Fruit fly (Drosophila melanogaster) whole organism, embryonic: Measurements from ENCODE around the gene Nup358.

Source experiments
- Aef1 ChIP-seq: fragments of 200-800 bp; sonication (Bioruptor generic); IDR thresholded peaks from 3 replicates; pipeline ENCODE4 v1.3.6; 2022; ENCODE audit warnings: missing biosample characterization, missing genetic modification characterization
- CG10147 ChIP-seq: fragments of 200-800 bp; sonication (Bioruptor generic); optimal IDR thresholded peaks from 2 replicates; lab custom pipeline; 2019; ENCODE audit warnings: missing biosample characterization, mild to moderate bottlenecking, missing genetic modification characterization, moderate library complexity
- CG10979 ChIP-seq: fragments of 200-800 bp; sonication (Bioruptor generic); optimal IDR thresholded peaks from 2 replicates; lab custom pipeline; 2018; ENCODE audit warnings: missing biosample characterization, mild to moderate bottlenecking, missing genetic modification characterization, moderate library complexity
- CG11723 ChIP-seq: fragments of 200-800 bp; sonication (Bioruptor generic); optimal IDR thresholded peaks from 2 replicates; lab custom pipeline; 2017; ENCODE audit warnings: missing biosample characterization, mild to moderate bottlenecking, missing genetic modification characterization
- CG14441 ChIP-seq: fragments of 200-800 bp; sonication (Bioruptor generic); IDR thresholded peaks from 2 replicates; pipeline ENCODE4 v1.3.6; 2022; ENCODE audit warnings: missing biosample characterization, missing genetic modification characterization
- CG15269 ChIP-seq: fragments of 200-800 bp; sonication (Bioruptor generic); optimal IDR thresholded peaks from 2 replicates; lab custom pipeline; 2018; ENCODE audit warnings: missing biosample characterization, mild to moderate bottlenecking, missing genetic modification characterization, moderate library complexity
- CG1602 ChIP-seq: fragments of 200-800 bp; sonication (Bioruptor generic); optimal IDR thresholded peaks from 3 replicates; lab custom pipeline; 2016; ENCODE audit warnings: missing biosample characterization, missing genetic modification characterization
- CG1603 ChIP-seq: fragments of 200-800 bp; sonication (Bioruptor generic); optimal IDR thresholded peaks from 2 replicates; lab custom pipeline; 2019; ENCODE audit warnings: missing biosample characterization, mild to moderate bottlenecking, missing genetic modification characterization, moderate library complexity
- CG16779 ChIP-seq: fragments of 200-800 bp; sonication (Bioruptor generic); IDR thresholded peaks from 2 replicates; pipeline ENCODE4 v1.3.6; 2022; ENCODE audit warnings: missing biosample characterization, missing genetic modification characterization
- CG17568 ChIP-seq: fragments of 200-800 bp; sonication (Bioruptor generic); optimal IDR thresholded peaks from 2 replicates; lab custom pipeline; 2018; ENCODE audit warnings: missing biosample characterization, mild to moderate bottlenecking, missing genetic modification characterization, moderate library complexity
- CG18599 ChIP-seq: fragments of 200-800 bp; sonication (Bioruptor generic); optimal IDR thresholded peaks from 3 replicates; lab custom pipeline; 2017; ENCODE audit warnings: missing biosample characterization, missing genetic modification characterization, mild to moderate bottlenecking, moderate library complexity, missing genetic modification reagents
- CG18619 ChIP-seq: fragments of 200-800 bp; sonication (Bioruptor generic); optimal IDR thresholded peaks from 3 replicates; lab custom pipeline; 2017; ENCODE audit warnings: missing biosample characterization, mild to moderate bottlenecking, missing genetic modification characterization
- CG2116 ChIP-seq: fragments of 200-800 bp; sonication (Bioruptor generic); optimal IDR thresholded peaks from 3 replicates; lab custom pipeline; 2018; ENCODE audit warnings: missing biosample characterization, mild to moderate bottlenecking, missing genetic modification characterization
- CG32532 ChIP-seq: fragments of 200-800 bp; sonication (Bioruptor generic); IDR thresholded peaks from 2 replicates; pipeline ENCODE4 v1.3.6; 2022; ENCODE audit warnings: missing biosample characterization, missing genetic modification characterization
- CG42726 ChIP-seq: fragments of 200-800 bp; sonication (Bioruptor generic); IDR thresholded peaks from 2 replicates; pipeline ENCODE4 v1.3.6; 2022; ENCODE audit warnings: missing biosample characterization, missing genetic modification characterization; ENCODE audit not compliant: partially characterized antibody
- CG4707 ChIP-seq: fragments of 200-800 bp; sonication (Bioruptor generic); optimal IDR thresholded peaks from 2 replicates; lab custom pipeline; 2018; ENCODE audit warnings: missing biosample characterization, mild to moderate bottlenecking, missing genetic modification characterization, moderate library complexity
- CG5245 ChIP-seq: fragments of 200-800 bp; sonication (Bioruptor generic); optimal IDR thresholded peaks from 3 replicates; lab custom pipeline; 2016; ENCODE audit warnings: missing biosample characterization, missing genetic modification characterization
- CG5953 ChIP-seq: fragments of 200-800 bp; sonication (Bioruptor generic); IDR thresholded peaks from 2 replicates; pipeline ENCODE4 v1.3.6; 2022; ENCODE audit warnings: missing biosample characterization, missing genetic modification characterization
- CG6175 ChIP-seq: fragments of 200-800 bp; sonication (Bioruptor generic); IDR thresholded peaks from 3 replicates; pipeline ENCODE4 v1.3.6; 2022; ENCODE audit warnings: missing biosample characterization, missing genetic modification characterization
- CG6689 ChIP-seq: fragments of 200-800 bp; sonication (Bioruptor generic); IDR thresholded peaks from 2 replicates; pipeline ENCODE4 v1.3.6; 2022; ENCODE audit warnings: missing biosample characterization, missing genetic modification characterization
- CG6813 ChIP-seq: fragments of 200-800 bp; sonication (Bioruptor generic); optimal IDR thresholded peaks from 2 replicates; lab custom pipeline; 2017; ENCODE audit warnings: missing biosample characterization, missing genetic modification characterization, mild to moderate bottlenecking, moderate library complexity, missing genetic modification reagents
- CG9932 ChIP-seq: fragments of 200-800 bp; sonication (Bioruptor generic); IDR thresholded peaks from 2 replicates; pipeline ENCODE4 v1.3.6; 2022; ENCODE audit warnings: missing biosample characterization, missing genetic modification characterization
- D ChIP-seq, 2 experiments: fragments of 200-800 bp in 1 of 2; fragments of >200 bp in 1 of 2; sonication (Bioruptor generic) in 1 of 2; optimal IDR thresholded peaks; 2 replicates in 1 of 2; 3 replicates in 1 of 2; lab custom pipeline; 2017; ENCODE audit warnings: mild to moderate bottlenecking in 1 of 2, missing biosample characterization in 1 of 2, missing genetic modification characterization in 1 of 2, missing genetic modification reagents in 1 of 2
- E2f1 ChIP-seq: fragments of 200-800 bp; sonication (Bioruptor generic); IDR thresholded peaks from 2 replicates; pipeline ENCODE4 v1.3.6; 2022; ENCODE audit warnings: missing biosample characterization, missing genetic modification characterization
- HmgD ChIP-seq: fragments of 200-800 bp; sonication (Bioruptor generic); optimal IDR thresholded peaks from 3 replicates; lab custom pipeline; 2016; ENCODE audit warnings: missing biosample characterization, missing genetic modification characterization
- Hmr ChIP-seq: fragments of 200-800 bp; sonication (Bioruptor generic); optimal IDR thresholded peaks from 3 replicates; lab custom pipeline; 2017; ENCODE audit warnings: mild to moderate bottlenecking, missing biosample characterization, missing genetic modification reagents, missing genetic modification characterization
- Hr78 ChIP-seq, 2 experiments: fragments of 200-800 bp in 1 of 2; fragments of >200 bp in 1 of 2; sonication (Bioruptor generic) in 1 of 2; optimal IDR thresholded peaks; 2 replicates each; lab custom pipeline; 2017 to 2019; ENCODE audit warnings: missing biosample characterization in 2 of 2, missing genetic modification characterization in 2 of 2, mild to moderate bottlenecking in 1 of 2, moderate library complexity in 1 of 2
- Hsf ChIP-seq: fragments of 200-800 bp; sonication (Bioruptor generic); optimal IDR thresholded peaks from 3 replicates; lab custom pipeline; 2016; ENCODE audit warnings: missing biosample characterization, missing genetic modification characterization
- NC2α ChIP-seq: fragments of 200-800 bp; sonication (Bioruptor generic); optimal IDR thresholded peaks from 2 replicates; lab custom pipeline; 2016; ENCODE audit warnings: missing biosample characterization, missing genetic modification characterization
- NFAT ChIP-seq: fragments of 200-800 bp; sonication (Bioruptor generic); IDR thresholded peaks from 2 replicates; pipeline ENCODE4 v1.3.6; 2022; ENCODE audit warnings: missing biosample characterization, missing genetic modification characterization
- Rfx ChIP-seq: fragments of 200-800 bp; sonication (Bioruptor generic); IDR thresholded peaks from 2 replicates; pipeline ENCODE4 v1.3.6; 2022; ENCODE audit warnings: missing biosample characterization, missing genetic modification characterization
- Side ChIP-seq: fragments of 200-800 bp; sonication (Bioruptor generic); optimal IDR thresholded peaks from 2 replicates; lab custom pipeline; 2016; ENCODE audit warnings: missing biosample characterization, missing genetic modification characterization
- Sry-δ ChIP-seq: fragments of 200-800 bp; sonication (Bioruptor generic); optimal IDR thresholded peaks from 2 replicates; lab custom pipeline; 2016; ENCODE audit warnings: missing biosample characterization, missing genetic modification characterization
- Taf1 ChIP-seq: fragments of 200-800 bp; sonication (Bioruptor generic); IDR thresholded peaks from 2 replicates; pipeline ENCODE4 v1.3.6; 2022; ENCODE audit warnings: missing biosample characterization, missing genetic modification characterization
- Xrp1 ChIP-seq: fragments of 200-800 bp; sonication (Bioruptor generic); IDR thresholded peaks from 2 replicates; pipeline ENCODE4 v1.3.6; 2022; ENCODE audit warnings: missing biosample characterization, missing genetic modification characterization
- YL-1 ChIP-seq: fragments of 200-800 bp; sonication (Bioruptor generic); optimal IDR thresholded peaks from 3 replicates; lab custom pipeline; 2017; ENCODE audit warnings: missing biosample characterization, mild to moderate bottlenecking, missing genetic modification characterization
- bab2 ChIP-seq: fragments of 200-800 bp; sonication (Bioruptor generic); optimal IDR thresholded peaks from 2 replicates; lab custom pipeline; 2016; ENCODE audit warnings: missing biosample characterization, missing genetic modification characterization
- en ChIP-seq: fragments of 200-800 bp; sonication (Bioruptor generic); optimal IDR thresholded peaks from 2 replicates; lab custom pipeline; 2016; ENCODE audit warnings: missing biosample characterization, missing genetic modification characterization
- eve ChIP-seq, 2 experiments: fragments of >200 bp; optimal IDR thresholded peaks; 2 replicates each; lab custom pipeline; 2017; ENCODE audit warnings: missing biosample characterization in 2 of 2, missing genetic modification characterization in 2 of 2
- ind ChIP-seq: fragments of 200-800 bp; sonication (Bioruptor generic); optimal IDR thresholded peaks from 3 replicates; lab custom pipeline; 2016; ENCODE audit warnings: missing biosample characterization, missing genetic modification characterization
- knrl ChIP-seq: fragments of 200-800 bp; sonication (Bioruptor generic); IDR thresholded peaks from 3 replicates; pipeline ENCODE4 v1.3.6; 2022; ENCODE audit warnings: missing biosample characterization, missing genetic modification characterization; ENCODE audit not compliant: partially characterized antibody
- mirr ChIP-seq: fragments of 200-800 bp; sonication (Bioruptor generic); optimal IDR thresholded peaks from 3 replicates; lab custom pipeline; 2018; ENCODE audit warnings: missing biosample characterization, mild to moderate bottlenecking, missing genetic modification characterization
- pb ChIP-seq: fragments of 200-800 bp; sonication (Bioruptor generic); optimal IDR thresholded peaks from 3 replicates; lab custom pipeline; 2016; ENCODE audit warnings: missing biosample characterization, missing genetic modification characterization
- row ChIP-seq: fragments of 200-800 bp; sonication (Bioruptor generic); IDR thresholded peaks from 3 replicates; pipeline ENCODE4 v1.3.6; 2022; ENCODE audit warnings: missing biosample characterization, missing genetic modification characterization
- salm ChIP-seq: fragments of 200-800 bp; sonication (Bioruptor generic); optimal IDR thresholded peaks from 2 replicates; lab custom pipeline; 2018; ENCODE audit warnings: missing biosample characterization, mild to moderate bottlenecking, missing genetic modification characterization
- slp2 ChIP-seq: fragments of 200-800 bp; sonication (Bioruptor generic); optimal IDR thresholded peaks from 2 replicates; lab custom pipeline; 2016; ENCODE audit warnings: missing biosample characterization, missing genetic modification characterization
- sna ChIP-seq: fragments of 200-800 bp; sonication (Bioruptor generic); IDR thresholded peaks from 2 replicates; pipeline ENCODE4 v1.3.6; 2022; ENCODE audit warnings: missing biosample characterization, missing genetic modification characterization; ENCODE audit not compliant: partially characterized antibody
- sqz ChIP-seq: fragments of 200-800 bp; sonication (Bioruptor generic); optimal IDR thresholded peaks from 3 replicates; lab custom pipeline; 2018; ENCODE audit warnings: missing biosample characterization, mild to moderate bottlenecking, missing genetic modification characterization
- wek ChIP-seq: fragments of 200-800 bp; sonication (Bioruptor generic); optimal IDR thresholded peaks from 3 replicates; lab custom pipeline; 2018; ENCODE audit warnings: missing biosample characterization, mild to moderate bottlenecking, missing genetic modification characterization, moderate library complexity
- wor ChIP-seq: fragments of 200-800 bp; sonication (Bioruptor generic); IDR thresholded peaks from 2 replicates; pipeline ENCODE4 v1.3.6; 2022; ENCODE audit warnings: missing biosample characterization, missing genetic modification characterization

Nup358 gene

DNA sequence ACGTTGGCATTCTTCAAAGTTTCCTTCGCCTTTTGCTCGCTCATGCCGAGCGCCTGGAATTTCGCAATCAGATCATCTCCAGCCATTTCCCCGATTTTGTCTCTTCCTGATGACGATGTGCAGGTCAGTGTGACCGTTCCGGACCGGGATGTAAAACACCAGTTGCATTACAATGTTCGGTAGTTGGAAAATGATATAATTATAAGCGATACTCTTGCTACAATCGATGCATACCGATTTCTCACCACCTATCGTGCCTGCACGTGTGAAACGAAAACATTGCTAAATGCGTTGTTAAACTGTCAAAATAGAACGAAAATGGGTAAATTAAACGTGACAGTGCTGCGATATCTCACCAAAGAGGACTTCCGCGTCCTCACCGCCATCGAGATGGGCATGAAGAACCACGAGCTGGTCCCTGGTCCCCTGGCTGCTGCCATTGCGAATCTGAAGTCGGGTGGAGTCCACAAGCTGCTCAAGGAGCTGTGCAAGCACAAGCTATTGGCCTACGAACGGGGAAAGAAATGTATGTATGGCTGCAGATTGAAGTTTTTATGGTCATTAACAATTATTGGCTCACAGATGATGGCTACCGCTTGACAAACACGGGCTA, 16.5 kb downstream of the Nup358 start, which contains the start of the genes GlnRS and RIOK2 (continued):
- TF ChIP-seq E2f1 (GFP tag; lab: Robert Waterston, UW) (no peak), bab2 (GFP tag; lab: Kevin White, UChicago) (no peak), CG4707 (GFP tag; lab: Kevin White, UChicago) (no peak), D (optimal IDR thresholded peaks at IDR 0.05; lab: Kevin White, UChicago) (peak; percentile 24), D (GFP tag; optimal IDR thresholded peaks at IDR 0.05; lab: Kevin White, UChicago) (no peak), Taf1 (GFP tag; lab: Robert Waterston, UW) (no peak), CG11723 (no peak), CG6689 (GFP tag; lab: Robert Waterston, UW) (no peak), YL-1 (GFP tag; lab: Kevin White, UChicago) (peak; percentile 98), CG15269 (tag; lab: Kevin White, UChicago) (no peak), CG5953 (GFP tag; lab: Robert Waterston, UW) (no peak), Rfx (peak; percentile 52), salm (tag; lab: Kevin White, UChicago) (no peak), CG18599 (no peak), eve (GFP tag; optimal IDR thresholded peaks at IDR 0.05; lab: Kevin White, UChicago) (no peak), mirr (GFP tag; lab: Kevin White, UChicago) (peak; percentile 6), CG6813 (GFP tag; lab: Kevin White, UChicago) (no peak), sna (GFP tag; lab: Robert Waterston, UW) (peak; percentile 93), Hmr (GFP tag; lab: Kevin White, UChicago) (no peak), CG1603 (peak; percentile 94), CG2116 (GFP tag; lab: Kevin White, UChicago) (peak; percentile 85), Xrp1 (0 out of 2 replicates have a peak, but pooled peaks have one; percentile 15), wek (GFP tag; lab: Kevin White, UChicago) (peak; percentile 11), CG1602 (GFP tag; lab: Kevin White, UChicago) (no peak), CG10147 (GFP tag; lab: Kevin White, UChicago) (no peak), CG14441 (GFP tag; lab: Robert Waterston, UW) (no peak), CG6175 (GFP tag; lab: Robert Waterston, UW) (no peak), NC2α (GFP tag; lab: Kevin White, UChicago) (no peak), CG32532 (GFP tag; lab: Robert Waterston, UW) (no peak), CG10979 (tag; lab: Kevin White, UChicago) (peak; percentile 1), Hr78 (GFP tag; optimal IDR thresholded peaks at IDR 0.05; lab: Kevin White, UChicago) (peak in 1 of 2 experiments; percentile 41), en (no peak), CG16779 (GFP tag; lab: Robert Waterston, UW) (no peak), NFAT (GFP tag; lab: Robert Waterston, UW) (no peak; the same call in 1 of the 2 replicates), CG17568 (GFP tag; lab: Kevin White, UChicago) (no peak), row (peak; percentile 74), knrl (GFP tag; lab: Robert Waterston, UW) (peak; percentile 95), CG42726 (GFP tag; lab: Robert Waterston, UW) (peak; percentile 91), Hsf (GFP tag; lab: Kevin White, UChicago) (peak; percentile 35), Sry-δ (GFP tag; lab: Kevin White, UChicago) (peak; percentile 84), sqz (GFP tag; lab: Kevin White, UChicago) (no peak), CG18619 (GFP tag; lab: Kevin White, UChicago) (no peak), CG5245 (GFP tag; lab: Kevin White, UChicago) (no peak), wor (GFP tag; lab: Robert Waterston, UW) (no peak), HmgD (peak; percentile 50), Aef1 (no peak), Side (GFP tag; lab: Kevin White, UChicago) (peak; percentile 34), ind (GFP tag; lab: Kevin White, UChicago) (no peak), pb (no peak), slp2 (no peak), CG9932 (GFP tag; lab: Robert Waterston, UW) (peak; percentile 49; the same call in 1 of the 2 replicates)
